Worm (Caenorhabditis elegans) whole organism, L4 larva: ENCODE data around the gene set-8.

Experiments used
- egl-27 ChIP-seq: sonication (generic microtip); optimal IDR thresholded peaks from 3 replicates; lab custom pipeline; 2017; ENCODE audit warnings: missing biosample characterization, missing genetic modification reagents, missing genetic modification characterization
- nhr-41 ChIP-seq: fragments of 200-800 bp; sonication (Bioruptor generic); IDR thresholded peaks from 2 replicates; pipeline ENCODE4 v1.3.6; 2022; ENCODE audit warnings: missing genetic modification reagents, missing genetic modification characterization, missing compliant biosample characterization

- TF ChIP-seq nhr-41 (GFP tag; lab: Robert Waterston, UW): no peak
- TF ChIP-seq egl-27 (tag; lab: Kevin White, UChicago): no peak
Observed at ce11 chrX:13401311-13401710, 45.2 kb upstream of the set-8 start.
